Worm (Caenorhabditis elegans) whole organism, L4 larva: ENCODE data around the gene C28D4.8.
A peak's percentile ranks its signal among the peaks of the same experiment; 100 is the strongest.

Experiments
- F37D6.2 ChIP-seq: sonication (generic microtip); optimal IDR thresholded peaks from 2 replicates; lab custom pipeline; 2016; ENCODE audit warnings: mild to moderate bottlenecking, missing genetic modification characterization, missing compliant biosample characterization
- R02D3.7 ChIP-seq: fragments of 150-350 bp; sonication (generic microtip); optimal IDR thresholded peaks from 3 replicates; lab custom pipeline; 2014; ENCODE audit warnings: missing biosample characterization, missing genetic modification characterization
- T20F7.1 ChIP-seq: fragments of 200-800 bp; sonication (Bioruptor generic); optimal IDR thresholded peaks from 2 replicates; lab custom pipeline; 2018; ENCODE audit warnings: mild to moderate bottlenecking, missing genetic modification characterization, missing compliant biosample characterization
- Y105C5A.15 ChIP-seq: fragments of 200-800 bp; sonication (Bioruptor generic); IDR thresholded peaks from 2 replicates; pipeline ENCODE4 v1.3.6; 2022; ENCODE audit warnings: missing genetic modification characterization, missing compliant biosample characterization
- Y48G9A.11 ChIP-seq: fragments of 200-800 bp; sonication (Bioruptor generic); IDR thresholded peaks from 2 replicates; pipeline ENCODE4 v1.3.6; 2022; ENCODE audit warnings: missing genetic modification reagents, missing genetic modification characterization, missing compliant biosample characterization
- aha-1 ChIP-seq: fragments of 150-350 bp; peaks from one replicate; lab custom pipeline; 2014; ENCODE audit warnings: missing biosample characterization, missing genetic modification characterization
- aly-2 ChIP-seq: sonication (generic microtip); optimal IDR thresholded peaks from 2 replicates; lab custom pipeline; 2018; ENCODE audit warnings: missing biosample characterization, missing genetic modification characterization
- ceh-28 ChIP-seq: fragments of 150-350 bp; optimal IDR thresholded peaks from 2 replicates; lab custom pipeline; 2014; ENCODE audit warnings: missing biosample characterization, missing genetic modification reagents, missing genetic modification characterization
- ceh-32 ChIP-seq: sonication (generic microtip); optimal IDR thresholded peaks from 2 replicates; lab custom pipeline; 2016; ENCODE audit warnings: mild to moderate bottlenecking, missing genetic modification characterization, missing compliant biosample characterization; ENCODE audit not compliant: poor library complexity
- ceh-62 ChIP-seq: sonication (generic microtip); optimal IDR thresholded peaks from 2 replicates; lab custom pipeline; 2017; ENCODE audit warnings: missing biosample characterization, missing genetic modification characterization
- dmd-8 ChIP-seq: fragments of 200-800 bp; sonication (Bioruptor generic); IDR thresholded peaks from 2 replicates; pipeline ENCODE4 v1.3.6; 2022; ENCODE audit warnings: missing genetic modification characterization, missing compliant biosample characterization
- dpl-1 ChIP-seq: fragments of 150-350 bp; optimal IDR thresholded peaks from 2 replicates; lab custom pipeline; 2014; ENCODE audit warnings: missing biosample characterization, missing genetic modification reagents, missing genetic modification characterization
- gei-8 ChIP-seq: fragments of 200-800 bp; sonication (Bioruptor generic); optimal IDR thresholded peaks from 2 replicates; lab custom pipeline; 2018; ENCODE audit warnings: mild to moderate bottlenecking, missing genetic modification characterization, missing compliant biosample characterization
- hlh-30 ChIP-seq: sonication (generic microtip); optimal IDR thresholded peaks from 2 replicates; lab custom pipeline; 2017; ENCODE audit warnings: antibody characterized with exemption, mild to moderate bottlenecking, missing genetic modification characterization, missing compliant biosample characterization; ENCODE audit not compliant: insufficient read depth
- lim-7 ChIP-seq: fragments of 200-800 bp; sonication (Bioruptor generic); IDR thresholded peaks from 2 replicates; pipeline ENCODE4 v1.3.6; 2022; ENCODE audit warnings: missing genetic modification characterization, missing compliant biosample characterization
- lin-1 ChIP-seq: fragments of 200-800 bp; sonication (Bioruptor generic); IDR thresholded peaks from 2 replicates; pipeline ENCODE4 v1.3.6; 2022; ENCODE audit warnings: missing genetic modification reagents, missing genetic modification characterization, missing compliant biosample characterization
- lin-15B ChIP-seq: fragments of 150-350 bp; sonication (generic microtip); optimal IDR thresholded peaks from 3 replicates; lab custom pipeline; 2014; ENCODE audit warnings: missing biosample characterization, missing genetic modification characterization
- lin-39 ChIP-seq: fragments of 150-350 bp; optimal IDR thresholded peaks from 2 replicates; lab custom pipeline; 2014; ENCODE audit warnings: missing biosample characterization, missing genetic modification reagents, missing genetic modification characterization
- lir-3 ChIP-seq: sonication (generic microtip); optimal IDR thresholded peaks from 2 replicates; lab custom pipeline; 2016; ENCODE audit warnings: mild to moderate bottlenecking, missing genetic modification characterization, missing compliant biosample characterization
- mep-1 ChIP-seq: fragments of 150-350 bp; sonication (generic microtip); optimal IDR thresholded peaks from 3 replicates; lab custom pipeline; 2014; ENCODE audit warnings: missing biosample characterization, missing genetic modification characterization
- mxl-2 ChIP-seq: fragments of 200-800 bp; sonication (Bioruptor generic); conservative IDR thresholded peaks from 2 replicates; pipeline ENCODE4 v1.3.6; 2022; ENCODE audit warnings: missing genetic modification reagents, missing genetic modification characterization, missing compliant biosample characterization
- mxl-3 ChIP-seq: fragments of 200-800 bp; sonication (Bioruptor generic); optimal IDR thresholded peaks from 2 replicates; lab custom pipeline; 2018; ENCODE audit warnings: mild to moderate bottlenecking, missing genetic modification characterization, missing compliant biosample characterization
- nhr-10 ChIP-seq: fragments of 150-350 bp; optimal IDR thresholded peaks from 2 replicates; lab custom pipeline; 2014; ENCODE audit warnings: missing biosample characterization, missing genetic modification characterization
- nhr-102 ChIP-seq: sonication (generic microtip); optimal IDR thresholded peaks from 2 replicates; lab custom pipeline; 2016; ENCODE audit warnings: mild to moderate bottlenecking, missing genetic modification characterization, moderate library complexity, missing compliant biosample characterization
- nhr-11 ChIP-seq: fragments of 150-350 bp; optimal IDR thresholded peaks from 2 replicates; lab custom pipeline; 2014; ENCODE audit warnings: missing biosample characterization, missing genetic modification characterization
- nhr-111 ChIP-seq: fragments of 200-800 bp; sonication (Bioruptor generic); optimal IDR thresholded peaks from 2 replicates; lab custom pipeline; 2018; ENCODE audit warnings: mild to moderate bottlenecking, missing genetic modification characterization, missing compliant biosample characterization
- nhr-28 ChIP-seq: fragments of 150-350 bp; optimal IDR thresholded peaks from 2 replicates; lab custom pipeline; 2014; ENCODE audit warnings: missing biosample characterization, missing genetic modification characterization
- pqm-1 ChIP-seq: sonication (generic microtip); optimal IDR thresholded peaks from 2 replicates; lab custom pipeline; 2017; ENCODE audit warnings: missing biosample characterization, missing genetic modification characterization
- set-16 ChIP-seq: fragments of 200-800 bp; sonication (Bioruptor generic); IDR thresholded peaks from 2 replicates; pipeline ENCODE4 v1.3.6; 2022; ENCODE audit warnings: missing genetic modification reagents, missing genetic modification characterization, missing compliant biosample characterization
- snpc-1.2 ChIP-seq: fragments of 200-800 bp; sonication (Bioruptor generic); IDR thresholded peaks from 2 replicates; pipeline ENCODE4 v1.3.6; 2022; ENCODE audit warnings: missing genetic modification reagents, missing genetic modification characterization, missing compliant biosample characterization
- snpc-4 ChIP-seq: fragments of 150-350 bp; optimal IDR thresholded peaks from 2 replicates; lab custom pipeline; 2014; ENCODE audit warnings: missing biosample characterization, missing genetic modification characterization
- tag-97 ChIP-seq: fragments of 200-800 bp; sonication (Bioruptor generic); IDR thresholded peaks from 2 replicates; pipeline ENCODE4 v1.3.6; 2022; ENCODE audit warnings: missing genetic modification characterization, missing compliant biosample characterization
- unc-39 ChIP-seq: sonication (generic microtip); optimal IDR thresholded peaks from 2 replicates; lab custom pipeline; 2017; ENCODE audit warnings: missing biosample characterization, missing genetic modification characterization
- unc-62 ChIP-seq, 3 experiments: fragments of 150-350 bp in 1 of 3; sonication (generic microtip); optimal IDR thresholded peaks in 2 of 3; peaks in 1 of 3; 1 replicate in 1 of 3; 2 replicates in 2 of 3; lab custom pipeline; 2014 to 2017; ENCODE audit warnings: missing biosample characterization in 3 of 3, missing genetic modification characterization in 3 of 3, missing genetic modification reagents in 3 of 3, missing genotype in 1 of 3
- zfp-2 ChIP-seq: sonication (generic microtip); optimal IDR thresholded peaks from 2 replicates; lab custom pipeline; 2016; ENCODE audit warnings: mild to moderate bottlenecking, missing genetic modification characterization, missing compliant biosample characterization

Gene C28D4.8

DNA sequence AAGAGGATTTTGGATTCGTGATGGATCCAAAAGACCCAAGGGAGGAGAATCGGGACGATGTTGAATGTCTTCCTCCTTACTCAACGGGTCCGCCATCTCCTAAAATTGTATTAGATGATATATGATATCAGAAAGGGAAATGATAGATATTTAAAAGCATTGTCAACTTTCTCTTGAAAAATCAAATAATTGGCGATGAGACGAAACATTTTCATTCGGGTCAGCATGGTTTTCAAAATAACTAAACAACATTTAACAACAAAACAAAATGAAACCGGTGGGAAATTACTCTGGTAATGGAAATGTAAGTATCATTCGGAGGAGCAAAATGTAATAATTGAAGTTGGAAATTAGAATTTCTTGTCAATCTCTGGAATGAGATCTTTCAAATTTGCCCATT is 48.3 kb upstream of the C28D4.8 start, which contains the start of gene pis-1:
pis-1 (minus strand) TSS at position 101 of the 400 bp plus-strand sequence.
- TF ChIP-seq pqm-1 (tag; lab: Kevin White, UChicago) (no peak), nhr-111 (no peak), ceh-62 (no peak), mep-1 (tag; lab: Kevin White, UChicago) (no peak), nhr-10 (tag; lab: Kevin White, UChicago) (no peak), dmd-8 (GFP tag; lab: Robert Waterston, UW) (no peak), Y48G9A.11 (GFP tag; lab: Robert Waterston, UW) (no peak), lin-15B (tag; lab: Kevin White, UChicago) (no peak), unc-39 (tag; lab: Kevin White, UChicago) (no peak)

DNA sequence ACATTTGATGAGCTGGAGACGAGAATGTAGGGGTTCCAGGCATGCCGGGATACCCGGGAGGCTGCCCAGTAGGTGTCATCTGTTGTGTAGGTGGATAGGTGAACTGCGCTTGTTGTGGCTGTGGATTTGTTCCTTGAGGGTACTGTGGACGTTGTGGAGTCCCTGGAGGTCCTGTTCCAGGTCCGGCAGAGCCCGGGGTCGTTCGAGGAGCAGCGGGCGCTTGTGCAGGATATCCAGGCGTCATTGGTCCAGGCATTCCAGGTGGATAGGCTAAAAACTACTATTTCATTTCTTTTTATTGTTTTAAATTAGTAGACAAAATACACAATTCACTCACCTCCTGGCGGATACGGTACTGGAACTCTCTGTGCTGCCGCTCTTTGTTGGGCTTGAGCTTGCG is 47.0 kb upstream of the C28D4.8 start:
- TF ChIP-seq nhr-102 (tag; lab: Kevin White, UChicago) (no peak), aha-1 (tag; lab: Kevin White, UChicago) (peak; percentile 52), set-16 (peak; percentile 65), unc-39 (tag; lab: Kevin White, UChicago) (no peak), lir-3 (tag; lab: Kevin White, UChicago) (no peak)
- TF ChIP-seq, all 104 proteins: peak for 2

DNA sequence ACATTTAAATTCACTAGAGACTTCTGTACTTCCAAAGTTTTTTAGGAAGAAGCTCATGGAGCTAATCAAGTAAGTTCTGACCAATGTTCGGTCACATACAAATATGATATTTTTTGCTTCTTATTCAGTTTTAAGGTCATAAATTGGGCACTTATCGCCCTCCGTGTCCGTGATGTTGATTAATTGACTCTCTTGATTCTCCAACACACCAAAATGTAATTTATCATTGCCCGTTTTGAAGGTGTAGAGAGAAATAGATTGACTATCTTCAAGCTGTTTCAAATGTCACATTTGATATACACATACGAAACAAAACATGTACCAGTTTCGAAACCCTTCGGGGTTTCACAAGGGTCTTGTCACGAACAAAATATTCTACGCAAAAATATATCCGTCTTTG is 42.5 kb upstream of the C28D4.8 start:
- TF ChIP-seq R02D3.7 (no peak), nhr-28 (tag; lab: Kevin White, UChicago) (peak; percentile 50), mxl-2 (GFP tag; lab: Robert Waterston, UW) (no peak), Y105C5A.15 (GFP tag; lab: Robert Waterston, UW) (no peak), hlh-30 (tag; lab: Kevin White, UChicago) (no peak), lim-7 (no peak), unc-62 (GFP tag; optimal IDR thresholded peaks at IDR 0.05 in 1 of 2; lab: Kevin White, UChicago) (peak in 1 of 2 experiments; percentile 91), unc-62 (tag; optimal IDR thresholded peaks at IDR 0.05; lab: Kevin White, UChicago) (no peak), F37D6.2 (tag; lab: Kevin White, UChicago) (no peak), aly-2 (tag; lab: Kevin White, UChicago) (no peak)

DNA sequence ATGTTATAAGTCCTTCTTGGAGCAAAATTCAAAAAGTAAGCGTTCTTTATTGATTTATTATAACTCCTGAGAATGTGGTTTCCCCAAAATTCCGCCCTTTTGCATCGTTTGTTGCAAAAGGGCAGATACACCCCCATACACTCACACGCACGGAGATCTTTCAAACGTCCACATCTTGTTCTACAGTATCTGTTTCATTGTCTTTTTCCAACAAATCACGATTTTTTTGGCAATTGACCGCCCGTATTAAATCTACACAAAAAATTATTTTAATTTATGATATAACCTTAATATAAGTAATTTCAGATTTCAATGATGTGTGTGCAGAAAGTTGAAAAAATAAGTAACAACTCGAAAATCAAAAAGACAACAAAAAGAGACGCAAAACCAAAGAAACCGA is 41.3 kb upstream of the C28D4.8 start, which contains the start of gene T13F2.4:
T13F2.4 (plus strand) TSS at position 301 of the 400 bp plus-strand sequence.
- no peak for TF ChIP-seq snpc-1.2 (GFP tag; lab: Robert Waterston, UW)
- TF ChIP-seq lin-39 (tag; lab: Kevin White, UChicago) = no peak
- TF ChIP-seq nhr-111 = no peak
- no peak for TF ChIP-seq gei-8
- no peak for TF ChIP-seq T20F7.1 (GFP tag; lab: Kevin White, UChicago)
- no peak for TF ChIP-seq lin-1 (GFP tag; lab: Robert Waterston, UW)
- TF ChIP-seq ceh-32 (tag; lab: Kevin White, UChicago) = no peak
- no peak for TF ChIP-seq ceh-28 (tag; lab: Kevin White, UChicago)
- TF ChIP-seq zfp-2 = no peak

DNA sequence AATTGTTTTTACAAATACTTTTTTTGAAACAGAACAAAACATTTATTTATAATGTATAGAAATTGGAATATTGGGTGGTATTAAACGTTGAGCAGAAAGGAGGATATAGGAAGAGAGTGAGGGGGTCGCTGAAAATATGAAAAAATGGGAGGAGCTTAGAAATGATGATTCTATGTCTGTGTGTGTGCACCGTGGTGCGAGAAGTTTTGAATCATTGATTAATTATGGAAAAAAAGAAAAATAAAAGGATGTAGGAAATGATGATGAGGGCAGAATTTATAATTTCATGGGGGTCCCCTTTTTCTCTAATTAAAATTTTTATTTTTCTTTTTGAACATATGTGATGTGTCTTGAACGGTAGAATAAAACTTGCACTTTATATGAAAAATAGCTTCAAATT is 36.4 kb upstream of the C28D4.8 start, which contains the start of gene sre-4:
sre-4 (minus strand) TSS at position 101 of the 400 bp plus-strand sequence.
- no peak for TF ChIP-seq mxl-3 (GFP tag; lab: Kevin White, UChicago)
- no peak for TF ChIP-seq lim-7
- TF ChIP-seq dpl-1 = no peak
- TF ChIP-seq nhr-111 = no peak
- no peak for TF ChIP-seq tag-97 (GFP tag; lab: Robert Waterston, UW)
- TF ChIP-seq Y105C5A.15 (GFP tag; lab: Robert Waterston, UW) = no peak
- no peak for TF ChIP-seq nhr-11
- TF ChIP-seq snpc-4 (tag; lab: Kevin White, UChicago) = no peak
